Worm (Caenorhabditis elegans) whole organism, mixed stage, embryonic: ENCODE measurements around the gene ctsa-3.2.

Experiments used
- M03D4.4 ChIP-seq: sonication (generic microtip); optimal IDR thresholded peaks from 2 replicates; lab custom pipeline; 2017; ENCODE audit warnings: mild to moderate bottlenecking, missing genetic modification characterization, missing compliant biosample characterization
- elt-1 ChIP-seq: sonication (generic microtip); optimal IDR thresholded peaks from 2 replicates; lab custom pipeline; 2017; ENCODE audit warnings: missing genetic modification characterization, mild to moderate bottlenecking, missing compliant biosample characterization, antibody characterized with exemption, moderate library complexity, borderline replicate concordance; ENCODE audit not compliant: insufficient read depth
- elt-3 ChIP-seq: fragments of 150-350 bp; optimal IDR thresholded peaks from 2 replicates; lab custom pipeline; 2014; ENCODE audit warnings: missing biosample characterization, missing genetic modification characterization
- lsy-2 ChIP-seq: fragments of 150-350 bp; optimal IDR thresholded peaks from 2 replicates; lab custom pipeline; 2014; ENCODE audit warnings: missing biosample characterization, missing genetic modification characterization
- nhr-12 ChIP-seq: fragments of 150-350 bp; optimal IDR thresholded peaks from 2 replicates; lab custom pipeline; 2014; ENCODE audit warnings: missing biosample characterization, missing genetic modification characterization
- nhr-237 ChIP-seq: fragments of 150-350 bp; optimal IDR thresholded peaks from 2 replicates; lab custom pipeline; 2014; ENCODE audit warnings: missing biosample characterization, missing genetic modification characterization
- nhr-76 ChIP-seq: sonication (generic microtip); optimal IDR thresholded peaks from 2 replicates; lab custom pipeline; 2017; ENCODE audit warnings: missing biosample characterization, missing genetic modification characterization
- pha-4 ChIP-seq: fragments of 150-350 bp; optimal IDR thresholded peaks from 2 replicates; lab custom pipeline; 2018; ENCODE audit warnings: missing biosample characterization, missing genetic modification reagents, missing genetic modification characterization
- snpc-4 ChIP-seq: fragments of 150-350 bp; optimal IDR thresholded peaks from 2 replicates; lab custom pipeline; 2014; ENCODE audit warnings: missing biosample characterization, missing genetic modification characterization
- unc-39 ChIP-seq: fragments of 150-350 bp; optimal IDR thresholded peaks from 2 replicates; lab custom pipeline; 2014; ENCODE audit warnings: missing biosample characterization, missing genetic modification characterization
- unc-62 ChIP-seq: fragments of 150-350 bp; optimal IDR thresholded peaks from 2 replicates; lab custom pipeline; 2014; ENCODE audit warnings: missing biosample characterization, missing genetic modification reagents, missing genetic modification characterization
- ztf-11 ChIP-seq: fragments of 150-350 bp; optimal IDR thresholded peaks from 2 replicates; lab custom pipeline; 2014; ENCODE audit warnings: missing biosample characterization, missing genetic modification characterization

DNA sequence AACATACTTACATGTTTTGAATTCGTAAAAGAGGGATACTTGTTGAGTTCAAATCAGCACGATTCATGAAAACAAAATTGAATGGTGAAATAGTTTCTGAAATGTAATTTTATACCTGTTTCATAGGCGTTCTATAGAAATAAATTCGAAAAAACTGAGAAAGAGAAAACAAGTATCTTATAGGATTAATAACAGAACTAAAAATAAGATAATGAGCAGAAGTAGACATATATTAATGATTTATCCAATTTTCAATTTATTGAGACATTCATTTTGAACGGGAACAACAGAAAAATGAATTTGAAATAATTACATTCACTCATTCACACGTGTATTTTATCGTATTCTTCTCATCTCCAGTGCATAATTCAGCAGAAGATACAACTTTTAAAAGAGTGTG is 17.2 kb upstream of the ctsa-3.2 start, which contains the start of gene chil-6:
- TF ChIP-seq lsy-2 = no peak
- TF ChIP-seq snpc-4 (tag; lab: Kevin White, UChicago) = no peak
- no peak for TF ChIP-seq nhr-76
- TF ChIP-seq unc-62 = no peak
- no peak for TF ChIP-seq elt-1 (tag; lab: Kevin White, UChicago)
- no peak for TF ChIP-seq M03D4.4
- TF ChIP-seq nhr-237 (tag; lab: Kevin White, UChicago) = no peak
- TF ChIP-seq elt-3 (tag; lab: Kevin White, UChicago) = no peak
- TF ChIP-seq nhr-12 (tag; lab: Kevin White, UChicago) = no peak
- no peak for TF ChIP-seq unc-39 (tag; lab: Kevin White, UChicago)
- no peak for TF ChIP-seq pha-4
- no peak for TF ChIP-seq ztf-11 (tag; lab: Kevin White, UChicago)
